Worm (Caenorhabditis elegans) whole organism, L3 larva: ENCODE results near the gene ZC13.2.

Experiments
- ZK546.5 ChIP-seq: sonication (generic microtip); optimal IDR thresholded peaks from 2 replicates; lab custom pipeline; 2017; ENCODE audit warnings: missing biosample characterization, missing genetic modification characterization
- aly-2 ChIP-seq: fragments of 150-350 bp; optimal IDR thresholded peaks from 2 replicates; lab custom pipeline; 2014; ENCODE audit warnings: missing biosample characterization, missing genetic modification characterization
- ama-1 ChIP-seq: fragments of 150-350 bp; optimal IDR thresholded peaks from 2 replicates; lab custom pipeline; 2018
- ceh-16 ChIP-seq: sonication (generic microtip); optimal IDR thresholded peaks from 2 replicates; lab custom pipeline; 2017; ENCODE audit warnings: missing biosample characterization, missing genetic modification characterization
- ceh-28 ChIP-seq: fragments of 150-350 bp; optimal IDR thresholded peaks from 2 replicates; lab custom pipeline; 2014; ENCODE audit warnings: missing biosample characterization, missing genetic modification reagents, missing genetic modification characterization
- ceh-82 ChIP-seq: fragments of 150-350 bp; optimal IDR thresholded peaks from 2 replicates; lab custom pipeline; 2014; ENCODE audit warnings: missing biosample characterization, missing genetic modification characterization
- ceh-9 ChIP-seq: sonication (generic microtip); optimal IDR thresholded peaks from 2 replicates; lab custom pipeline; 2018; ENCODE audit warnings: missing biosample characterization, missing genetic modification characterization
- egl-27 ChIP-seq: sonication (generic microtip); optimal IDR thresholded peaks from 4 replicates; lab custom pipeline; 2017; ENCODE audit warnings: missing biosample characterization, missing genetic modification reagents, missing genetic modification characterization
- egl-5 ChIP-seq: fragments of 150-350 bp; optimal IDR thresholded peaks from 2 replicates; lab custom pipeline; 2017; ENCODE audit warnings: missing biosample characterization, missing genetic modification reagents, missing genetic modification characterization, inconsistent platforms
- elt-1 ChIP-seq: fragments of 150-350 bp; optimal IDR thresholded peaks from 2 replicates; lab custom pipeline; 2014; ENCODE audit warnings: missing biosample characterization, missing genetic modification characterization
- elt-2 ChIP-seq: sonication (generic microtip); optimal IDR thresholded peaks from 2 replicates; lab custom pipeline; 2016; ENCODE audit warnings: missing genetic modification reagents, mild to moderate bottlenecking, missing genetic modification characterization, missing compliant biosample characterization
- elt-3 ChIP-seq, 3 experiments: fragments of 150-350 bp in 1 of 3; sonication (generic microtip) in 2 of 3; optimal IDR thresholded peaks; 2 replicates in 2 of 3; 4 replicates in 1 of 3; lab custom pipeline; 2014 to 2017; ENCODE audit warnings: missing biosample characterization in 3 of 3, missing genetic modification characterization in 3 of 3
- eor-1 ChIP-seq, 2 experiments: fragments of 150-350 bp; optimal IDR thresholded peaks; 2 replicates each; lab custom pipeline; 2014 to 2018; ENCODE audit warnings: missing biosample characterization in 2 of 2, missing genetic modification characterization in 2 of 2
- fkh-10 ChIP-seq: sonication (generic microtip); optimal IDR thresholded peaks from 2 replicates; lab custom pipeline; 2017; ENCODE audit warnings: missing biosample characterization, missing genetic modification reagents, missing genetic modification characterization
- fkh-2 ChIP-seq: fragments of 150-350 bp; optimal IDR thresholded peaks from 2 replicates; lab custom pipeline; 2014; ENCODE audit warnings: missing biosample characterization, missing genetic modification reagents, missing genetic modification characterization
- fos-1 ChIP-seq: fragments of 150-350 bp; optimal IDR thresholded peaks from 2 replicates; lab custom pipeline; 2014; ENCODE audit warnings: missing biosample characterization, missing genetic modification characterization
- hmg-11 ChIP-seq: sonication (generic microtip); optimal IDR thresholded peaks from 2 replicates; lab custom pipeline; 2016; ENCODE audit warnings: missing genetic modification characterization, missing compliant biosample characterization
- jun-1 ChIP-seq: fragments of 150-350 bp; optimal IDR thresholded peaks from 2 replicates; lab custom pipeline; 2014; ENCODE audit warnings: missing biosample characterization, missing genetic modification reagents, missing genetic modification characterization
- lsy-12 ChIP-seq: sonication (generic microtip); optimal IDR thresholded peaks from 2 replicates; lab custom pipeline; 2016; ENCODE audit warnings: mild to moderate bottlenecking, missing genetic modification characterization, missing compliant biosample characterization
- mdl-1 ChIP-seq: fragments of 150-350 bp; optimal IDR thresholded peaks from 2 replicates; lab custom pipeline; 2014; ENCODE audit warnings: missing biosample characterization, missing genetic modification characterization
- mml-1 ChIP-seq: fragments of 150-350 bp; sonication (generic microtip); optimal IDR thresholded peaks from 3 replicates; lab custom pipeline; 2014; ENCODE audit warnings: missing biosample characterization, missing genetic modification characterization
- nfya-1 ChIP-seq: sonication (generic microtip); optimal IDR thresholded peaks from 2 replicates; lab custom pipeline; 2017; ENCODE audit warnings: missing genetic modification characterization, mild to moderate bottlenecking, missing compliant biosample characterization, antibody characterized with exemption, moderate library complexity; ENCODE audit not compliant: insufficient read depth
- nhr-11 ChIP-seq: fragments of 150-350 bp; optimal IDR thresholded peaks from 2 replicates; lab custom pipeline; 2014; ENCODE audit warnings: missing biosample characterization, missing genetic modification characterization
- nhr-12 ChIP-seq: fragments of 150-350 bp; optimal IDR thresholded peaks from 2 replicates; lab custom pipeline; 2014; ENCODE audit warnings: missing biosample characterization, missing genetic modification characterization
- nhr-23 ChIP-seq: fragments of 150-350 bp; optimal IDR thresholded peaks from 2 replicates; lab custom pipeline; 2014; ENCODE audit warnings: missing biosample characterization, missing genetic modification reagents, missing genetic modification characterization
- nhr-237 ChIP-seq: fragments of 150-350 bp; optimal IDR thresholded peaks from 2 replicates; lab custom pipeline; 2014; ENCODE audit warnings: missing biosample characterization, missing genetic modification characterization
- nhr-28 ChIP-seq: fragments of 150-350 bp; optimal IDR thresholded peaks from 2 replicates; lab custom pipeline; 2014; ENCODE audit warnings: missing biosample characterization, missing genetic modification characterization
- nhr-43 ChIP-seq: sonication (generic microtip); optimal IDR thresholded peaks from 2 replicates; lab custom pipeline; 2016; ENCODE audit warnings: mild to moderate bottlenecking, missing genetic modification characterization, missing compliant biosample characterization; ENCODE audit not compliant: poor library complexity, severe bottlenecking
- nhr-67 ChIP-seq: fragments of 150-350 bp; optimal IDR thresholded peaks from 2 replicates; lab custom pipeline; 2014; ENCODE audit warnings: missing biosample characterization, missing genetic modification characterization
- nhr-77 ChIP-seq: fragments of 150-350 bp; optimal IDR thresholded peaks from 2 replicates; lab custom pipeline; 2014; ENCODE audit warnings: missing biosample characterization, missing genetic modification characterization
- pha-4 ChIP-seq: fragments of 150-350 bp; optimal IDR thresholded peaks from 2 replicates; lab custom pipeline; 2014; ENCODE audit warnings: missing biosample characterization, missing genetic modification reagents, missing genetic modification characterization
- pqm-1 ChIP-seq: fragments of 150-350 bp; optimal IDR thresholded peaks from 2 replicates; lab custom pipeline; 2017; ENCODE audit warnings: missing biosample characterization, missing genetic modification characterization, inconsistent platforms
- sea-2 ChIP-seq: fragments of 150-350 bp; sonication (generic microtip); optimal IDR thresholded peaks from 4 replicates; lab custom pipeline; 2014; ENCODE audit warnings: missing biosample characterization, missing genetic modification reagents, missing genetic modification characterization
- tbx-2 ChIP-seq: sonication (generic microtip); optimal IDR thresholded peaks from 2 replicates; lab custom pipeline; 2016; ENCODE audit warnings: mild to moderate bottlenecking, missing genetic modification characterization, missing compliant biosample characterization
- unc-39 ChIP-seq: sonication (generic microtip); optimal IDR thresholded peaks from 4 replicates; lab custom pipeline; 2017; ENCODE audit warnings: missing biosample characterization, missing genetic modification characterization
- unc-62 ChIP-seq: fragments of 150-350 bp; sonication (generic microtip); optimal IDR thresholded peaks from 4 replicates; lab custom pipeline; 2014; ENCODE audit warnings: missing biosample characterization, missing genetic modification reagents, missing genetic modification characterization
- zag-1 ChIP-seq: fragments of 150-350 bp; optimal IDR thresholded peaks from 2 replicates; lab custom pipeline; 2014; ENCODE audit warnings: missing biosample characterization, missing genetic modification characterization
- ztf-11 ChIP-seq: fragments of 150-350 bp; optimal IDR thresholded peaks from 2 replicates; lab custom pipeline; 2014; ENCODE audit warnings: missing biosample characterization, missing genetic modification characterization
- ztf-4 ChIP-seq: fragments of 150-350 bp; optimal IDR thresholded peaks from 2 replicates; lab custom pipeline; 2014; ENCODE audit warnings: missing biosample characterization, missing genetic modification characterization

The ZC13.2 gene

DNA sequence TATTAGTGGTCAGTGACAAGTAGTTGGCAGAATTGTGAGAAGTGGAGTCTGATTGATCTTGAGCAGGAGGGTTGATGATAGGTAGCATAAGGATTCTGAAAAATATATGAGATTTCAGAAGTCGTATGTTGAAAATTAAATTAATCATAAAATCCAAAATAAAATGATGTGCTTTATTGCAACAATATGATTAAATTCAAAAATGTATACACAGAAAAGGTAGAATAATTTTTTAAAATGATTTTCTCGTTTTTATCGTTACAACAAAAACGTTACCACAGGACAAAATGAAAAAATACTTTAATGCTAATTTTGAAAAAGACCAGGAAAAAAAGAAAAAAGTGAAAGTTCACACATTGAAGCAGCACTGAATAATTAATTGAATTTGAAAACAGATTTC is 22.0 kb downstream of the ZC13.2 start, which contains the start of gene ZC13.10:
Gene ZC13.10 (minus strand): TSS at position 101 of the 400 bp plus-strand sequence.
- TF ChIP-seq ceh-82 (tag; lab: Kevin White, UChicago) = no peak
- no peak for TF ChIP-seq fos-1 (tag; lab: Kevin White, UChicago)
- TF ChIP-seq egl-5 (tag; lab: Kevin White, UChicago) = no peak
- no peak for TF ChIP-seq nhr-237 (tag; lab: Kevin White, UChicago)
- no peak for TF ChIP-seq eor-1 (tag; optimal IDR thresholded peaks at IDR 0.05; lab: Kevin White, UChicago)
- no peak for TF ChIP-seq ceh-16
- no peak for TF ChIP-seq zag-1 (tag; lab: Kevin White, UChicago)
- no peak for TF ChIP-seq ztf-11
- TF ChIP-seq elt-2 (tag; lab: Kevin White, UChicago) = no peak
- TF ChIP-seq ama-1 = no peak
- no peak for TF ChIP-seq lsy-12 (tag; lab: Kevin White, UChicago)
- TF ChIP-seq nfya-1 (tag; lab: Kevin White, UChicago) = no peak
- no peak for TF ChIP-seq pqm-1 (tag; lab: Kevin White, UChicago)
- no peak for TF ChIP-seq ceh-9
- no peak for TF ChIP-seq nhr-11
- no peak for TF ChIP-seq mdl-1
- no peak for TF ChIP-seq nhr-67 (tag; lab: Kevin White, UChicago)
- TF ChIP-seq fkh-10 (GFP tag; lab: Kevin White, UChicago) = no peak
- no peak for TF ChIP-seq nhr-23 (tag; lab: Kevin White, UChicago)
- TF ChIP-seq elt-1 (tag; lab: Kevin White, UChicago) = no peak

DNA sequence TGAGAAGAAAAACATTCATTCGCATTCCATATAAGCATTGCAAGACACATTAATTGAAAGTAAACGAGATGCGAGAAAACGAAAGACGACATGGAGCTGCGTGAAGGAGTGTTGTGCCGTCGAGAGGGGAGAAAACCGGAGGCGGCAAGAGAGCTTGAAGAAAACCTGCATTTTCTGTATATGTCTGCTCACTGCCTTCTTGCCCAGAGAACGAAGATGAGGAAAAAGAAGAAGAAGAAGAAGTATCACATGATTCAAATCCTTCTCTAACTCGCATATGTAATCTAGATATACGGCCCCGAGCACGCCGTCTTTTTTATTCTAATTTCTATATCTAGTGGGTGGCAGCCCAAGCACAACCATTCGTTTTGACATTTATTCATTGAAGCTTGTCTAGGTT is 29.9 kb downstream of the ZC13.2 start:
- TF ChIP-seq fkh-2 (tag; lab: Kevin White, UChicago) (no peak), jun-1 (no peak), eor-1 (tag; optimal IDR thresholded peaks at IDR 0.05; lab: Kevin White, UChicago) (no peak), ZK546.5 (tag; lab: Kevin White, UChicago) (no peak), elt-2 (tag; lab: Kevin White, UChicago) (no peak), nhr-23 (tag; lab: Kevin White, UChicago) (no peak), elt-3 (tag; optimal IDR thresholded peaks at IDR 0.05; lab: Kevin White, UChicago) (no peak), fkh-10 (GFP tag; lab: Kevin White, UChicago) (peak; percentile 24), unc-62 (no peak), hmg-11 (tag; lab: Kevin White, UChicago) (peak; percentile 20)

DNA sequence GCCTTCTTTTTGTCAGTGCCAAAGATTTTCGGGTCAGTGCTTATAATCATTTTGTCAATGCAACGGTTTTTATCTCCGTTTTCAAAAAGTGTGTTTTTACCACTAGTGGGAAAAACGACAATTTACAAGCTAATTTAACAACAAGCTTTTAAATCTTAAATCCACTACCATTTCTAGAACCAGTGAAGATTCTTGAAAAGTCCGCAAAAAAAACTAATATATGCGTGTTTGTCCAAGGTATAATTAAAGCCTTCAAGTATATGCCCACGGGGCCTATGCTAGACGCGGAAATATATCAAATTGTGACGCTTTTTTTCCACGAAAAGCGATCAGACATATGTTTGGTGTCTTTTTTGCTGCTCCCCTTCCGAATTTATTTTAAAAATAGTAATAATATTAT is 32.1 kb downstream of the ZC13.2 start:
- no peak for TF ChIP-seq jun-1
- no peak for TF ChIP-seq nhr-12 (tag; lab: Kevin White, UChicago)
- no peak for TF ChIP-seq fkh-2 (tag; lab: Kevin White, UChicago)
- no peak for TF ChIP-seq unc-39 (tag; lab: Kevin White, UChicago)
- TF ChIP-seq nhr-23 (tag; lab: Kevin White, UChicago) = no peak
- TF ChIP-seq nhr-28 (tag; lab: Kevin White, UChicago) = no peak
- TF ChIP-seq eor-1 (tag; optimal IDR thresholded peaks at IDR 0.05; lab: Kevin White, UChicago) = no peak
- no peak for TF ChIP-seq nhr-77 (tag; lab: Kevin White, UChicago)
- TF ChIP-seq sea-2 = no peak
- TF ChIP-seq mml-1 (tag; lab: Kevin White, UChicago) = no peak
- TF ChIP-seq elt-1 (tag; lab: Kevin White, UChicago) = no peak
- TF ChIP-seq nhr-43 (tag; lab: Kevin White, UChicago) = no peak
- no peak for TF ChIP-seq ceh-16
- no peak for TF ChIP-seq elt-3 (tag; optimal IDR thresholded peaks at IDR 0.05; lab: Kevin White, UChicago)
- no peak for TF ChIP-seq fos-1 (tag; lab: Kevin White, UChicago)
- TF ChIP-seq tbx-2 (tag; lab: Kevin White, UChicago) = no peak

DNA sequence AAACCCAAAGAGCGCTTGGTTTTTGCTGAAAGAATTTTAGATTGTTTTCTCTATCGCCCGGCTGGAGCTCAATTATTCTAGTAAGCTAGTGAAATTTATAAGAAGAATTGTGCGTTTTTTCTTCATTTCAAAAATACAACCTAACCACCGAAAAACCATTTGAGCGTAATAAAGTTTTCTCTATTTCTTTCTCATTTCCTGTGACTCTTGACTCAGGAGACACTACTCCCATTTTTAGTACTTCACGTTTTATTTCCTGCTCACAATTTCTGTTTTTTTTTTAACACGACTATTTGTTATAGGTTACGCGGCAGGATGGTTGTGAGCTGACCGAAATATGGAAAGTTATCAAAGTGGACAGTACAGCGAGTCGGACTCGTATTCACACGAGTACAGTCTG is 32.5 kb downstream of the ZC13.2 start, which contains the start of gene F35H12.6:
Gene F35H12.6 (plus strand): TSS at position 301 of the 400 bp plus-strand sequence.
- TF ChIP-seq pha-4 (tag; lab: Kevin White, UChicago) (no peak), mdl-1 (no peak), nhr-11 (no peak), zag-1 (tag; lab: Kevin White, UChicago) (no peak), hmg-11 (tag; lab: Kevin White, UChicago) (no peak), fos-1 (tag; lab: Kevin White, UChicago) (no peak), elt-3 (tag; optimal IDR thresholded peaks at IDR 0.05; lab: Kevin White, UChicago) (no peak), sea-2 (no peak), egl-5 (tag; lab: Kevin White, UChicago) (no peak), egl-27 (tag; lab: Kevin White, UChicago) (no peak), nhr-43 (tag; lab: Kevin White, UChicago) (no peak), ztf-11 (no peak), ama-1 (no peak), ztf-4 (tag; lab: Kevin White, UChicago) (no peak), ceh-28 (tag; lab: Kevin White, UChicago) (no peak), nhr-28 (tag; lab: Kevin White, UChicago) (no peak), nhr-23 (tag; lab: Kevin White, UChicago) (no peak), lsy-12 (tag; lab: Kevin White, UChicago) (no peak), fkh-10 (GFP tag; lab: Kevin White, UChicago) (no peak), aly-2 (tag; lab: Kevin White, UChicago) (no peak)
